Fruit fly (Drosophila melanogaster): ENCODE results near the gene CG5800.

DNA sequence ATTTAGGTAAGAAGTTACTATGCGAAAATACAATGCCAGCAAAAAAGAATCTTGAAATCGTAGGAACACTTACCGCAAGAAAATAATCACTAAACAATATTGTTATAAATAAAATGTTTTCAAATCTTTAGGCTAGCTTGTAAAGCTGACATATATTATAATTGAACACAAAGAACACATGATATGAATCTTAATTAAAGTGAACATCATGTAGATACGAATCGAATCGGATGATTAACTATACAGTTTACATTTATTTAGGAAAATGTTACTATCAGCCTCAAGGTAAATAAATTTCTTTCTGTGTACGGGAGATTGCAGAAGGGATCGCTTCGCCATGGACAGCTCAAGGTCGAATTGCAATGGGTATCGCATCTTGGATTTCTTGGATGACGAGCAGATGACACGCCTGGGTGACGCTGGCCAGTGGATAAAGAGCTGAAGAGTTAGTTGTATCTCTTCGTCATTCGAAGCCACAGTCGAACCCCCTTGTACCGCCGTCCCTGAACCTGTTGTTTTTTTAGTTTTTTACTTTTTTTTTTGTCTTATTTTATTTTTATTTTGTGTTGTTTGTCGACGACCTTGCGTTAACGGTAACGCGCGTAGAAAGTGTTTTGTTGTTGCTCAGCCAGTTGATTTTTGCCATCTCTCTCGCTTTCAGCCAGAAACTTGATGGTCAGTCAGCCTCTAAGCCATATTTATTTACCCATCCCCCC is 42.0 kb downstream of the CG5800 start:
- TF ChIP-seq al (GFP tag; IDR thresholded peaks at IDR 0.05) (no peak), CG15696 (tag; optimal IDR thresholded peaks at IDR 0.05) (no peak), sim (GFP tag; IDR thresholded peaks at IDR 0.05) (no peak), maf-S (GFP tag; optimal IDR thresholded peaks at IDR 0.05) (no peak)
